Worm (Caenorhabditis elegans): ENCODE results near the gene F01F1.2.

DNA sequence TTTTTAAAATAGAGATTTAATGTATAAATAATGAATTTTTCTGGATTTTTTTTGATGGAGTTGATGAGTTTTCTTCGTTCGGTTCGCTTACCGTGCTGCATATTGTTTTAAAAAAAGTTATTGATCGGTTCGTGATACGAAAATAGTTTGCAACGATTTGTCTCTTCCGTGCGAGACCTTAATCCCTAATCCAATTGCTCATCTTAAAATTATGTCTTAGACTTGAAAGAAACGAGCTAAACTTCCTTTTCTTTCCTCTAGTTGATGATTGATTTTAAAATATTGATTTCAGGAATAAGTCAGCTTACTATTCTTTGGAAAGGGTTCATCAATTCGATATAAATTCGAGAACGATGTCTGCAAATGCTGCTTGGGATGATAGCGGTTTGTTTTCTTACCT, 30.1 kb downstream of the F01F1.2 start, which contains the start of gene C28H8.3:
- TF ChIP-seq him-1 (tag; optimal IDR thresholded peaks at IDR 0.05) = no peak
- no peak for TF ChIP-seq W03F9.2 (tag; optimal IDR thresholded peaks at IDR 0.05)
